Fruit fly (Drosophila melanogaster) S2 (cell line): ENCODE data around the gene CG14212.

Source experiments
- CG8478 ChIP-seq: fragments of >200 bp; optimal IDR thresholded peaks from 2 replicates; lab custom pipeline; 2018
- CTCF ChIP-seq, 2 experiments: fragments of >200 bp; optimal IDR thresholded peaks; 2 replicates each; lab custom pipeline; 2018

- no peak for TF ChIP-seq CTCF (optimal IDR thresholded peaks at IDR 0.05; lab: Kevin White, UChicago)
- TF ChIP-seq CG8478 (lab: Kevin White, UChicago): no peak
Measured at dm6 chrX:19605915-19606314, 19.6 kb upstream of the CG14212 start.
